Worm (Caenorhabditis elegans) whole organism, L2 larva: ENCODE data around the gene C15B12.8.
A peak's percentile ranks its signal among the peaks of the same experiment; 100 is the strongest.

Source experiments
- C34F6.9 ChIP-seq: fragments of 150-350 bp; optimal IDR thresholded peaks from 2 replicates; lab custom pipeline; 2014; ENCODE audit warnings: missing biosample characterization, missing genetic modification characterization
- F13H6.1 ChIP-seq: sonication (generic microtip); optimal IDR thresholded peaks from 2 replicates; lab custom pipeline; 2016; ENCODE audit warnings: missing genetic modification characterization, missing compliant biosample characterization
- Y55F3AM.14 ChIP-seq: fragments of 200-800 bp; sonication (Bioruptor generic); optimal IDR thresholded peaks from 2 replicates; lab custom pipeline; 2018; ENCODE audit warnings: mild to moderate bottlenecking, missing genetic modification characterization, missing compliant biosample characterization
- ZK546.5 ChIP-seq: sonication (generic microtip); optimal IDR thresholded peaks from 2 replicates; lab custom pipeline; 2017; ENCODE audit warnings: missing biosample characterization, missing genetic modification characterization
- alr-1 ChIP-seq: fragments of 150-350 bp; optimal IDR thresholded peaks from 2 replicates; lab custom pipeline; 2014; ENCODE audit warnings: missing biosample characterization, missing genetic modification characterization
- aly-2 ChIP-seq: fragments of 150-350 bp; optimal IDR thresholded peaks from 2 replicates; lab custom pipeline; 2014; ENCODE audit warnings: missing biosample characterization, missing genetic modification characterization
- blmp-1 ChIP-seq: sonication (generic microtip); optimal IDR thresholded peaks from 2 replicates; lab custom pipeline; 2017; ENCODE audit warnings: missing genetic modification characterization, mild to moderate bottlenecking, missing compliant biosample characterization, antibody characterized with exemption, moderate library complexity; ENCODE audit not compliant: insufficient read depth
- ceh-16 ChIP-seq: fragments of 150-350 bp; optimal IDR thresholded peaks from 2 replicates; lab custom pipeline; 2014; ENCODE audit warnings: missing biosample characterization, missing genetic modification characterization
- ceh-82 ChIP-seq: fragments of 150-350 bp; optimal IDR thresholded peaks from 2 replicates; lab custom pipeline; 2014; ENCODE audit warnings: missing biosample characterization, missing genetic modification characterization
- crh-2 ChIP-seq: sonication (generic microtip); optimal IDR thresholded peaks from 2 replicates; lab custom pipeline; 2017; ENCODE audit warnings: missing biosample characterization, missing genetic modification characterization
- egl-27 ChIP-seq: sonication (generic microtip); optimal IDR thresholded peaks from 3 replicates; lab custom pipeline; 2017; ENCODE audit warnings: missing biosample characterization, missing genetic modification reagents, missing genetic modification characterization
- elt-1 ChIP-seq: fragments of 150-350 bp; optimal IDR thresholded peaks from 2 replicates; lab custom pipeline; 2014; ENCODE audit warnings: missing biosample characterization, missing genetic modification characterization
- fos-1 ChIP-seq: fragments of 150-350 bp; optimal IDR thresholded peaks from 2 replicates; lab custom pipeline; 2014; ENCODE audit warnings: missing biosample characterization, missing genetic modification characterization
- gmeb-1 ChIP-seq: fragments of 150-350 bp; optimal IDR thresholded peaks from 2 replicates; lab custom pipeline; 2014; ENCODE audit warnings: missing biosample characterization, missing genetic modification characterization
- lin-11 ChIP-seq: fragments of 150-350 bp; sonication (generic microtip); optimal IDR thresholded peaks from 2 replicates; lab custom pipeline; 2014; ENCODE audit warnings: missing biosample characterization, missing genetic modification characterization, inconsistent platforms, mixed read lengths
- lin-39 ChIP-seq: fragments of 150-350 bp; optimal IDR thresholded peaks from 2 replicates; lab custom pipeline; 2014; ENCODE audit warnings: missing biosample characterization, missing genetic modification reagents, missing genetic modification characterization
- lsy-2 ChIP-seq, 2 experiments: fragments of 150-350 bp in 1 of 2; sonication (generic microtip) in 1 of 2; optimal IDR thresholded peaks; 2 replicates each; lab custom pipeline; 2014 to 2017; ENCODE audit warnings: missing biosample characterization in 2 of 2, missing genetic modification characterization in 2 of 2
- mab-5 ChIP-seq: fragments of 150-350 bp; optimal IDR thresholded peaks from 2 replicates; lab custom pipeline; 2014; ENCODE audit warnings: missing biosample characterization, missing genetic modification characterization
- mbf-1 ChIP-seq: sonication (generic microtip); optimal IDR thresholded peaks from 2 replicates; lab custom pipeline; 2017; ENCODE audit warnings: missing biosample characterization, missing genetic modification characterization
- nhr-10 ChIP-seq: sonication (generic microtip); optimal IDR thresholded peaks from 2 replicates; lab custom pipeline; 2017; ENCODE audit warnings: missing biosample characterization, missing genetic modification characterization
- nhr-11 ChIP-seq: fragments of 150-350 bp; optimal IDR thresholded peaks from 2 replicates; lab custom pipeline; 2014; ENCODE audit warnings: missing biosample characterization, missing genetic modification characterization
- nhr-12 ChIP-seq: fragments of 150-350 bp; optimal IDR thresholded peaks from 2 replicates; lab custom pipeline; 2014; ENCODE audit warnings: missing biosample characterization, missing genetic modification characterization
- nhr-129 ChIP-seq: fragments of 150-350 bp; optimal IDR thresholded peaks from 2 replicates; lab custom pipeline; 2014; ENCODE audit warnings: missing biosample characterization, missing genetic modification characterization
- nhr-21 ChIP-seq: fragments of 150-350 bp; optimal IDR thresholded peaks from 2 replicates; lab custom pipeline; 2014; ENCODE audit warnings: missing biosample characterization, missing genetic modification characterization
- nhr-23 ChIP-seq: fragments of 150-350 bp; optimal IDR thresholded peaks from 2 replicates; lab custom pipeline; 2014; ENCODE audit warnings: missing biosample characterization, missing genetic modification reagents, missing genetic modification characterization
- nhr-237 ChIP-seq: fragments of 150-350 bp; optimal IDR thresholded peaks from 2 replicates; lab custom pipeline; 2014; ENCODE audit warnings: missing biosample characterization, missing genetic modification characterization
- nhr-25 ChIP-seq: fragments of 150-350 bp; sonication (generic microtip); optimal IDR thresholded peaks from 3 replicates; lab custom pipeline; 2014; ENCODE audit warnings: missing biosample characterization, missing genetic modification characterization
- nhr-6 ChIP-seq: fragments of 150-350 bp; optimal IDR thresholded peaks from 2 replicates; lab custom pipeline; 2014; ENCODE audit warnings: missing biosample characterization, missing genetic modification characterization
- nhr-77 ChIP-seq: fragments of 150-350 bp; optimal IDR thresholded peaks from 2 replicates; lab custom pipeline; 2014; ENCODE audit warnings: missing biosample characterization, missing genetic modification characterization
- peb-1 ChIP-seq: fragments of 150-350 bp; optimal IDR thresholded peaks from 2 replicates; lab custom pipeline; 2014; ENCODE audit warnings: missing biosample characterization, missing genetic modification characterization
- sem-4 ChIP-seq: fragments of 150-350 bp; optimal IDR thresholded peaks from 2 replicates; lab custom pipeline; 2014; ENCODE audit warnings: missing biosample characterization, missing genetic modification reagents, missing genetic modification characterization
- skn-1 ChIP-seq: sonication (generic microtip); optimal IDR thresholded peaks from 2 replicates; lab custom pipeline; 2017; ENCODE audit warnings: missing biosample characterization, missing genetic modification characterization
- sma-3 ChIP-seq: sonication (generic microtip); optimal IDR thresholded peaks from 2 replicates; lab custom pipeline; 2016; ENCODE audit warnings: missing genetic modification reagents, missing genetic modification characterization, missing compliant biosample characterization
- snpc-4 ChIP-seq: fragments of 150-350 bp; optimal IDR thresholded peaks from 2 replicates; lab custom pipeline; 2014; ENCODE audit warnings: missing biosample characterization, missing genetic modification characterization
- unc-39 ChIP-seq: fragments of 150-350 bp; optimal IDR thresholded peaks from 2 replicates; lab custom pipeline; 2014; ENCODE audit warnings: missing biosample characterization, missing genetic modification characterization
- zag-1 ChIP-seq: fragments of 150-350 bp; optimal IDR thresholded peaks from 2 replicates; lab custom pipeline; 2014; ENCODE audit warnings: missing biosample characterization, missing genetic modification characterization
- ztf-1 ChIP-seq: fragments of 200-800 bp; sonication (Bioruptor generic); conservative IDR thresholded peaks from 2 replicates; pipeline ENCODE4 v1.3.6; 2022; ENCODE audit warnings: missing genetic modification characterization, missing compliant biosample characterization
- ztf-11 ChIP-seq: sonication (generic microtip); optimal IDR thresholded peaks from 2 replicates; lab custom pipeline; 2017; ENCODE audit warnings: missing biosample characterization, missing genetic modification characterization
- ztf-4 ChIP-seq: fragments of 150-350 bp; optimal IDR thresholded peaks from 2 replicates; lab custom pipeline; 2014; ENCODE audit warnings: missing biosample characterization, missing genetic modification characterization

C15B12.8 gene

DNA sequence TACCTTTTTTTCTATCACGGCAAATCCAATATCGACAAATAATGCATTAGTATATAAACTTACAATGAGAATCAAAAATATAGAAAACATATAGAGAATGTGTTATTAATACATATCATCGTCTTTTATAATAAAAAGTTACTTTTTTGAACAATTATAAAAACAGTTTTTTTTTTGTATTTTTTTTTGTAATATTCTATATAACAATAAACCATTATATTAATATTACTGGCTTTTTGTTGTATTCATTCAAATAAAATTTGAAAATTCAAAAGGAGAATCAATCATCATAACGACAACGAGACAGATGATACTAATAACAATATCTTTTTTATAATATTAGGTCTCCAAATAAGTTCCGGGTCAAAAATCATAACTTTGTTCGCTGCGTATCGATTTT, 36.5 kb upstream of the C15B12.8 start, which contains the start of gene K10C2.8:
Gene K10C2.8, minus strand, starts transcription at position 101 of the 400 bp plus-strand sequence.
- TF ChIP-seq alr-1 (tag; lab: Kevin White, UChicago) = no peak
- TF ChIP-seq ztf-11 = no peak
- no peak for TF ChIP-seq peb-1 (tag; lab: Kevin White, UChicago)
- no peak for TF ChIP-seq nhr-21 (tag; lab: Kevin White, UChicago)
- TF ChIP-seq egl-27 = no peak

DNA sequence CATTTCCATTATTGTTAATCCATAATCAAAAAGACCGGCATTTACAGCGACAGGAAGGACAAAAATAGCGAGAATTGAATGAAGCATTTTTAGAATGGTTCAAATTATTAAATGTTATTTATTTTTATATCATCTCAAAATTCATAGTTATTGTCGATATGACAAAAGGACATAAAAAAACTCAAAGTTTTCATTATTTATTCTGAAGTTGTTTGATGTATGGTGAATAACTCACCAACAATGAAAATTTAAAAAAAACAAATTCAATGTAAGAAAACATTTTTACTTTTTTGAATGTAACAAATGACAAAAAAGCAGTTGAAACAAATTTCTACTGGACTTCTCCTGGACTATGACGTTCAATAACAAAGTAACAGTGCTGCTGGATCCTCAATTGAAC, 33.6 kb upstream of the C15B12.8 start, which contains the start of gene K10C2.14:
Gene K10C2.14, minus strand, starts transcription at position 101 of the 400 bp plus-strand sequence.
- TF ChIP-seq gmeb-1 (no peak), C34F6.9 (tag; lab: Kevin White, UChicago) (no peak), nhr-10 (no peak), sem-4 (no peak), lsy-2 (tag; optimal IDR thresholded peaks at IDR 0.05; lab: Kevin White, UChicago) (no peak), nhr-12 (tag; lab: Kevin White, UChicago) (no peak), ceh-82 (tag; lab: Kevin White, UChicago) (no peak), nhr-21 (tag; lab: Kevin White, UChicago) (no peak), lin-39 (tag; lab: Kevin White, UChicago) (no peak), aly-2 (tag; lab: Kevin White, UChicago) (no peak)

DNA sequence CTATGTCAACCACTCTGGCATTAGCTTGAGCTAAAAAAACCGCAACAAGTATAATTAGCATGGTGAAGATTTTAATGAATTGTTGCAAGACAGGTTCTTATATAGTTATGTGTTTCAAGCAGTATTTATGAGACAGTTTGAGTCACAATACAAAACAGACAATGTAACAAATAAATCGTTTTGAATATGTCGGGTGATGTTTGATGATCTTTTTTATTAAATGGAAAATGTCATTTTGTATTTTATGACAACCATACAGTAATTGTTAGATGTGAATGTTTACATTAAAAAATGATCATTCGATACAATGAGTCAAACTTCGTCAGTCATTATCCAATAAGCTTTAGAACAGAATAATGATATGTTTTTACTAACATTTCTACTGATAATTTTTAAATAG, 30.7 kb upstream of the C15B12.8 start, which contains the start of gene K10C2.7:
Gene K10C2.7, minus strand, starts transcription at position 101 of the 400 bp plus-strand sequence.
- no peak for TF ChIP-seq nhr-23 (tag; lab: Kevin White, UChicago)
- no peak for TF ChIP-seq sma-3
- TF ChIP-seq ztf-4 (tag; lab: Kevin White, UChicago) = no peak
- TF ChIP-seq gmeb-1 = no peak
- no peak for TF ChIP-seq nhr-10
- TF ChIP-seq mab-5 (tag; lab: Kevin White, UChicago) = no peak
- no peak for TF ChIP-seq lin-11
- TF ChIP-seq ztf-11 = no peak
- no peak for TF ChIP-seq alr-1 (tag; lab: Kevin White, UChicago)
- TF ChIP-seq nhr-77 (tag; lab: Kevin White, UChicago) = no peak
- no peak for TF ChIP-seq F13H6.1 (tag; lab: Kevin White, UChicago)

DNA sequence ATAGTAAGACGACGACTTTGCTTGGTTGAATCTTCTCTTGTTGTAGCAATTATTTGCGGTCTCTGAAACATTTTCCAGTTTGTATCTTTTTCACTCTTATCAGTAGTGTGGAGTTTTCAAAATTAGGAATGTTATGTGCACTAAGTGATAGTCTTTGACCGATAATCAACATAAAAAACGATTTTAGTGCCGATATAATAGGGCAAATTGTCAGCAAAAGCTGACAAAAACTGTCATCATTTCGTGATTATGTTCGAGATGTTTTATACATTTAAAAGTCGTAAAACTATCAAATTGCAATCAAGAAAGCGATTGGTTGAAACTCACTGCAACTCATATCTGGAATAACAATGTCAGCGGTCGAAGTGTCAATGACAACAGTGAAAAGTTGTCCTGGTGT, 28.8 kb upstream of the C15B12.8 start:
- no peak for TF ChIP-seq sem-4
- TF ChIP-seq crh-2 (tag; lab: Kevin White, UChicago) = no peak
- no peak for TF ChIP-seq lin-39 (tag; lab: Kevin White, UChicago)
- no peak for TF ChIP-seq nhr-12 (tag; lab: Kevin White, UChicago)
- TF ChIP-seq skn-1 = peak; percentile 97
- no peak for TF ChIP-seq nhr-237 (tag; lab: Kevin White, UChicago)
- TF ChIP-seq fos-1 (tag; lab: Kevin White, UChicago) = peak; percentile 46
- TF ChIP-seq ztf-11 = no peak
- no peak for TF ChIP-seq alr-1 (tag; lab: Kevin White, UChicago)
- TF ChIP-seq blmp-1 (tag; lab: Kevin White, UChicago) = no peak
- no peak for TF ChIP-seq F13H6.1 (tag; lab: Kevin White, UChicago)

DNA sequence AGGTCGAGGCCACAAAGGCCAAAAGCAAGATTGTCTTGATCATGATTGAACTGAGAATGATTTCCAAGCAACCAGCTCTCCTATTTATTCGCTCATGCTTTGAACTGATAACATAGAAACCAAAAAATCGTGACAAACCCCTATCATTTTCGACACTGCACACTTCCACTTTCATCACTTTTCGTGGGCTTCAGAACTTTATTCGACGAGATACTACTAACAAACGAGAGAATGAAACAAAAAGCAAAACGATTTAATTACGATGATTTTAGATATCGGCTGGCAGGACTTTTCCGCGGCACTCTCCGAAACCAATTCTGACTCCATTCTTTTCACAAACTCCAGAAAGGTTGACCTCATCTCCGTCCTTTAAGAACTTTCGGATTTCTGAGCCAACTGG, 27.5 kb upstream of the C15B12.8 start, which contains the start of gene asp-14:
Gene asp-14, minus strand, starts transcription at position 101 of the 400 bp plus-strand sequence.
- TF ChIP-seq sma-3 (no peak), fos-1 (tag; lab: Kevin White, UChicago) (peak; percentile 2), lin-11 (no peak)
- TF ChIP-seq, all 48 proteins: peak for 1

DNA sequence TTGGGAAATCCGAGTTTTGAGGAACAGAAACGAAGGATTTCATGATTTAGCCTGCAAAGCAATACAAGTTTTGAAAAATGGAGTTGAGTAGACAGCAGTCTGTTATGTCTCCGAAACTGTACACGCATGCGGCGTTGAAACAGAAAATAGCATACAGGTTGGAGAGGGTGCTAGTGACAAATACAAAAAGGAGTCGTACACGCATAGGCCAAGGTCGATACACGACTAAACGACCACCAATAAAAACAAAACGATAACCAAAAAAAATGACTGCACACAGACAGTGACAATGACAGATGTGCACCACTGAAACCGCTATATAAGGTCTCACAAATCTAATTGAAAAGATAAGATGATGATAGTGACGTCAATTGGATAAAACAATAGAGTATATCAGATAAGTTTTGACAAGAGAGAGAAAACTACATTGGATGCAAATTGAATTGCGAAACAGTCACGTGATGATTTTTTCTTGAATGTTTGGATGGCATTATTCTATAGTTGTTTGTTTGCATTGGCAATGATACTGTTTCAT, 25.1 kb upstream of the C15B12.8 start, which contains the start of gene fah-1:
Gene fah-1, minus strand, starts transcription at position 51 of the 535 bp plus-strand sequence.
- TF ChIP-seq Y55F3AM.14 (GFP tag; lab: Kevin White, UChicago) (peak; percentile 54), egl-27 (peak; percentile 56), crh-2 (tag; lab: Kevin White, UChicago) (peak; percentile 51), unc-39 (tag; lab: Kevin White, UChicago) (no peak), nhr-237 (tag; lab: Kevin White, UChicago) (no peak), ztf-4 (tag; lab: Kevin White, UChicago) (peak; percentile 38), zag-1 (no peak), ceh-82 (tag; lab: Kevin White, UChicago) (no peak), sem-4 (no peak), nhr-12 (tag; lab: Kevin White, UChicago) (no peak), ztf-11 (no peak), C34F6.9 (tag; lab: Kevin White, UChicago) (no peak), lin-11 (no peak), lin-39 (tag; lab: Kevin White, UChicago) (no peak), nhr-11 (no peak), mbf-1 (tag; lab: Kevin White, UChicago) (no peak), nhr-6 (tag; lab: Kevin White, UChicago) (peak; percentile 33), ceh-16 (no peak), skn-1 (no peak), alr-1 (tag; lab: Kevin White, UChicago) (no peak), ztf-1 (GFP tag; lab: Robert Waterston, UW) (no peak), nhr-77 (tag; lab: Kevin White, UChicago) (no peak), elt-1 (no peak), peb-1 (tag; lab: Kevin White, UChicago) (no peak), ZK546.5 (tag; lab: Kevin White, UChicago) (no peak), gmeb-1 (peak; percentile 51), lsy-2 (tag; optimal IDR thresholded peaks at IDR 0.05; lab: Kevin White, UChicago) (no peak), fos-1 (tag; lab: Kevin White, UChicago) (peak; percentile 43), nhr-129 (peak; percentile 60), nhr-25 (peak; percentile 75), snpc-4 (tag; lab: Kevin White, UChicago) (no peak), blmp-1 (tag; lab: Kevin White, UChicago) (peak; percentile 34)
